Fruit fly (Drosophila melanogaster): Measurements from ENCODE around the gene CG8997.

The CG8997 gene

dm6 chr2L:13878801-13879200 lies 33.7 kb upstream of the CG8997 start (continued):
- TF ChIP-seq Elba2 (GFP tag; optimal IDR thresholded peaks at IDR 0.05) (no peak), CG14050 (GFP tag; IDR thresholded peaks at IDR 0.05) (no peak), org-1 (GFP tag; optimal IDR thresholded peaks at IDR 0.05) (no peak), Kr (GFP tag; optimal IDR thresholded peaks at IDR 0.05) (no peak), H15 (GFP tag; IDR thresholded peaks at IDR 0.05) (no peak), CG33557 (GFP tag; optimal IDR thresholded peaks at IDR 0.05) (no peak), Trl (optimal IDR thresholded peaks at IDR 0.05) (peak in 1 of 2 experiments; percentile 23), Trl (GFP tag; optimal IDR thresholded peaks at IDR 0.05) (peak; percentile 34), B-H1 (GFP tag; IDR thresholded peaks at IDR 0.05) (no peak; the same call in 2 of the 3 replicates), H2.0 (GFP tag; IDR thresholded peaks at IDR 0.05) (no peak), CG15269 (tag; optimal IDR thresholded peaks at IDR 0.05) (peak; percentile 21), prd (optimal IDR thresholded peaks at IDR 0.05) (no peak), prd (GFP tag; IDR thresholded peaks at IDR 0.05) (no peak; the same call in 2 of the 3 replicates), z (GFP tag; IDR thresholded peaks at IDR 0.05) (no peak), jumu (GFP tag; optimal IDR thresholded peaks at IDR 0.05) (no peak), schlank (tag; optimal IDR thresholded peaks at IDR 0.05) (no peak), gcm (GFP tag; optimal IDR thresholded peaks at IDR 0.05) (no peak), nau (GFP tag; optimal IDR thresholded peaks at IDR 0.05) (peak; percentile 27), CG4404 (GFP tag; IDR thresholded peaks at IDR 0.05) (no peak), ase (GFP tag; IDR thresholded peaks at IDR 0.05) (no peak), Blimp-1 (GFP tag; optimal IDR thresholded peaks at IDR 0.05) (no peak), caup (GFP tag; optimal IDR thresholded peaks at IDR 0.05; ENCODE audit: severe bottlenecking) (peak; percentile 27), Jarid2 (GFP tag; optimal IDR thresholded peaks at IDR 0.05) (peak; percentile 99), CG18262 (tag; optimal IDR thresholded peaks at IDR 0.05) (no peak), CG1233 (GFP tag; optimal IDR thresholded peaks at IDR 0.05) (no peak), CG2199 (GFP tag; IDR thresholded peaks at IDR 0.05) (peak; percentile 68; the same call in 1 of the 3 replicates), CG2129 (GFP tag; IDR thresholded peaks at IDR 0.05; ENCODE audit: partially characterized antibody) (no peak), CG2875 (GFP tag; optimal IDR thresholded peaks at IDR 0.05) (no peak), Atf6 (GFP tag; IDR thresholded peaks at IDR 0.05) (peak; percentile 64), ara (GFP tag; IDR thresholded peaks at IDR 0.05) (0 out of 2 replicates have a peak, but pooled peaks have one; percentile 8), sim (GFP tag; IDR thresholded peaks at IDR 0.05) (no peak), pfk (GFP tag; optimal IDR thresholded peaks at IDR 0.05) (no peak), Dll (GFP tag; IDR thresholded peaks at IDR 0.05; ENCODE audit: partially characterized antibody) (no peak), peb (GFP tag; IDR thresholded peaks at IDR 0.05) (no peak), CG7928 (GFP tag; optimal IDR thresholded peaks at IDR 0.05) (no peak), CG11696 (GFP tag; IDR thresholded peaks at IDR 0.05) (no peak), seq (GFP tag; IDR thresholded peaks at IDR 0.05) (peak; percentile 68; the same call in 1 of the 2 replicates), esg (GFP tag; conservative IDR thresholded peaks at IDR 0.05) (no peak), HLHmδ (GFP tag; optimal IDR thresholded peaks at IDR 0.05) (peak; percentile 96), vvl (GFP tag; IDR thresholded peaks at IDR 0.05) (peak; percentile 63), hkb (optimal IDR thresholded peaks at IDR 0.05) (no peak), hkb (GFP tag; IDR thresholded peaks at IDR 0.05) (0 out of 2 replicates have a peak, but pooled peaks have one; percentile 39), lab (GFP tag; optimal IDR thresholded peaks at IDR 0.05) (peak; percentile 61), dan (GFP tag; IDR thresholded peaks at IDR 0.05) (no peak), Oli (tag; optimal IDR thresholded peaks at IDR 0.05) (no peak), CG1603 (tag; optimal IDR thresholded peaks at IDR 0.05) (no peak), fru (optimal IDR thresholded peaks at IDR 0.05) (no peak), CG32772 (GFP tag; IDR thresholded peaks at IDR 0.05) (no peak)
